Fruit fly (Drosophila melanogaster): ENCODE measurements around the gene CG13917.

The CG13917 gene

DNA sequence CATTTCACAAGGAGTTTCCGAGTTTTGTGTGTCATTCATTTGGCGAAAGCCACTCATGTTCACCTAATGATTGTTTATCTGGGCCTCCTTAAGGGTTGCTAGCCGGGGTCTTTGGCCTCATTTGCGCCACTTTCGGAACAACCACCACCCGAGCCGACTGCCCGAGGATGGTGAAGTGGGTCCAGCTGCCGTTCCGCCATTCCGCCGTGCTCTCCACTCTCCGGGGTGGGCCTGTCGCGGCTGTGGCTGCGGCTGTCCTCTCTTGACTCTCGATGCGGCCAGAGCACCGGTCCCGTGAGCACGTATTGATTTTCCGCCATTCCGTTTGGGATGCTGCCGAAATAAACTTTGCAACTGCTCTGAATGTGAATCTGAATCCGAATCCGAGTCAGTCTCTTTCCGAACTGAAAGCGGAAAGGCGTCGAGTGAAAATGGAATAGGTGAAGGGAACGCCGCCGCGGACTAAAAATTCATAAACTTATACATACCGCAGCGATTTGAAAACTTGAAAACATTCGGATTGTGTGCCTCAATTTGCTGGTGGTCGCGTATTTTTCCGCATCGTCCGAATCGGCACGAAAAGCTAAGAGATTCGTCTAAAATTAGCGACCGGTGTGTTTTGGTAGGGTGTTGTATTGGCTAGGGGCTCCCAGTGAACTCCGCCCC is 72.3 kb downstream of the CG13917 start, which contains the start of gene CG13920:
Gene CG13920 (plus strand): TSS at position 255 of the 666 bp plus-strand sequence.
- TF ChIP-seq CG11617 (GFP tag; optimal IDR thresholded peaks at IDR 0.05): no peak
- no peak for TF ChIP-seq kay (GFP tag; ENCODE audit: borderline replicate concordance)
- no peak for TF ChIP-seq CG33017 (tag; optimal IDR thresholded peaks at IDR 0.05)
- TF ChIP-seq tj (GFP tag; optimal IDR thresholded peaks at IDR 0.05): no peak
- no peak for TF ChIP-seq pad (GFP tag; optimal IDR thresholded peaks at IDR 0.05)
- no peak for TF ChIP-seq CG1620 (GFP tag; optimal IDR thresholded peaks at IDR 0.05)
- no peak for TF ChIP-seq cnc (optimal IDR thresholded peaks at IDR 0.05)
- TF ChIP-seq CG7045 (GFP tag; optimal IDR thresholded peaks at IDR 0.05): no peak
- TF ChIP-seq cic (GFP tag; optimal IDR thresholded peaks at IDR 0.05): no peak

DNA sequence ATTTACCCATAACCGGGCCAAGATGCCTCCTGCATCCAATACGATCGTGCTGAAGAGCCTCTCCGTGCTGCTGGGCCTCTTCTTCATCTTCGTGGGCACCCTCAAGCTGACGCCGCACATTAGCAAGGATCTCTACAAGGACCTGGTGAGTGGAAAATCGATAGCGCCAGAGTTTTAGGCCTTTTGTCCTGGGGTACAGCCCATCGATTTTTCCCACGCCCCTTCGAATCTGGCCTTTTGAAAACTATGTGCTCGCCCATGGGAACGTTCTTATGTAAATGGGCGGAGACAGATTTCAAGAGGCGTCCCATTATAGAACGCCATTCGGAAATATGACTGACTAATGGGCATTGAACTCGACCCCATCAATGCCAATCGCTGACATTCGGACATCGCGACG is 72.9 kb downstream of the CG13917 start:
- TF ChIP-seq tj (GFP tag; optimal IDR thresholded peaks at IDR 0.05) (no peak), bab1 (GFP tag; optimal IDR thresholded peaks at IDR 0.05) (no peak), Clk (GFP tag; optimal IDR thresholded peaks at IDR 0.05) (no peak), pad (GFP tag; optimal IDR thresholded peaks at IDR 0.05) (no peak), Crg-1 (GFP tag; optimal IDR thresholded peaks at IDR 0.05) (no peak), CG1620 (GFP tag; optimal IDR thresholded peaks at IDR 0.05) (no peak), toe (GFP tag; optimal IDR thresholded peaks at IDR 0.05) (no peak), CG11617 (GFP tag; optimal IDR thresholded peaks at IDR 0.05) (no peak), Hr96 (GFP tag; optimal IDR thresholded peaks at IDR 0.05) (no peak), CG14711 (tag; optimal IDR thresholded peaks at IDR 0.05) (no peak), Mnt (GFP tag; optimal IDR thresholded peaks at IDR 0.05) (no peak), CG33017 (tag; optimal IDR thresholded peaks at IDR 0.05) (no peak), ovo (GFP tag; optimal IDR thresholded peaks at IDR 0.05) (no peak), CG7101 (tag; optimal IDR thresholded peaks at IDR 0.05) (no peak), CG5204 (GFP tag; optimal IDR thresholded peaks at IDR 0.05) (no peak), CG12768 (GFP tag; optimal IDR thresholded peaks at IDR 0.05) (no peak), kay (GFP tag; ENCODE audit: borderline replicate concordance) (no peak), CG7045 (GFP tag; optimal IDR thresholded peaks at IDR 0.05) (no peak), cnc (optimal IDR thresholded peaks at IDR 0.05) (no peak)
